Fruit fly (Drosophila melanogaster): ENCODE data around the gene CG9967.
A peak's percentile ranks its signal among the peaks of the same experiment; 100 is the strongest.

Gene CG9967

DNA sequence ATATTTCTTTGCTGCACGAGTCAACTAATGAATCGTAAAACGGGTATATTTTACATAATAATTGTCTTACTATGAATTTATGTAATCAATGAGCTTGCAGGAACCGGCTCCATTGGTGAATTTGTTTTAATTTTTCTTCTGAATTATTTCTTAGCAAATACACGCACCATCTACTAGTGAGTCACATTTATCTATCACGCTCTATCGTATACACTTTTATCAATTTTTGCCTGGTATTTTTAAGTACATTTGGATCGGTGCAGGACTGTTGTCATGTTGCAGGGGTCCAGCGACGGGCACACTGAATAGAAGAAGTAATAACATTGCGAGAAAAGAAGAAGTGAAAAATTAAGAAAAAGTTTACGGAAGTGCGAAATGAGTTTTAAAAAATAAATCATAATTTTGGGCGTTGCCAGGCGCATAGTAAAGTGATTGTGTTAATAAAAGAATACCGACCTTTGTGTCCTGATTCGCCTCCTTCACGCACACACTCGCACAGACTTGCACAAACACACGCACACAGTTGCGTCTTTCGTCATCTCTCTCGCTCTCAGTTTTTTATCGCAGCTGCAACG lies 8.0 kb upstream of the CG9967 start, which contains the start of the genes Rab5 and Axud1 (continued):
- TF ChIP-seq CG14050 (GFP tag; IDR thresholded peaks at IDR 0.05) (no peak), CG1602 (GFP tag; optimal IDR thresholded peaks at IDR 0.05) (no peak), CG18599 (GFP tag; optimal IDR thresholded peaks at IDR 0.05) (no peak), CG4424 (GFP tag; optimal IDR thresholded peaks at IDR 0.05) (no peak), NC2α (GFP tag; optimal IDR thresholded peaks at IDR 0.05) (no peak), CG8388 (GFP tag; optimal IDR thresholded peaks at IDR 0.05) (no peak), pfk (GFP tag; optimal IDR thresholded peaks at IDR 0.05) (no peak), so (GFP tag; IDR thresholded peaks at IDR 0.05) (no peak; the same call in 2 of the 3 replicates), CG12236 (GFP tag; optimal IDR thresholded peaks at IDR 0.05) (no peak), dan (GFP tag; IDR thresholded peaks at IDR 0.05) (no peak), CG12219 (GFP tag; optimal IDR thresholded peaks at IDR 0.05) (no peak), gsb-n (tag; optimal IDR thresholded peaks at IDR 0.05) (no peak), CG2120 (GFP tag; optimal IDR thresholded peaks at IDR 0.05) (no peak), CG17186 (GFP tag; optimal IDR thresholded peaks at IDR 0.05) (peak; percentile 27), CG7745 (tag; optimal IDR thresholded peaks at IDR 0.05) (no peak), CG3407 (GFP tag; optimal IDR thresholded peaks at IDR 0.05) (no peak), cg (GFP tag; optimal IDR thresholded peaks at IDR 0.05) (peak; percentile 90), pan (optimal IDR thresholded peaks at IDR 0.05) (no peak), pan (GFP tag; optimal IDR thresholded peaks at IDR 0.05 in 1 of 2, IDR thresholded peaks at IDR 0.05 in 1 of 2) (peak in 1 of 2 experiments; percentile 36), crc (GFP tag; optimal IDR thresholded peaks at IDR 0.05) (no peak), gcm2 (GFP tag; optimal IDR thresholded peaks at IDR 0.05) (no peak), Pdp1 (GFP tag; optimal IDR thresholded peaks at IDR 0.05) (peak in 1 of 2 experiments; percentile 85), CG6254 (GFP tag; optimal IDR thresholded peaks at IDR 0.05) (no peak), CG3838 (GFP tag; optimal IDR thresholded peaks at IDR 0.05) (no peak), CG12299 (tag; optimal IDR thresholded peaks at IDR 0.05) (no peak), ssp (GFP tag; IDR thresholded peaks at IDR 0.05) (peak; percentile 37; the same call in 1 of the 2 replicates), emc (GFP tag; optimal IDR thresholded peaks at IDR 0.05) (no peak), trh (GFP tag; optimal IDR thresholded peaks at IDR 0.05) (no peak), Asciz (GFP tag; optimal IDR thresholded peaks at IDR 0.05) (no peak), CG9609 (GFP tag; optimal IDR thresholded peaks at IDR 0.05) (no peak), ewg (GFP tag; optimal IDR thresholded peaks at IDR 0.05) (no peak), CG10543 (GFP tag; optimal IDR thresholded peaks at IDR 0.05) (no peak), usp (GFP tag; optimal IDR thresholded peaks at IDR 0.05) (no peak), Gug (GFP tag; IDR thresholded peaks at IDR 0.05) (no peak), Hmr (GFP tag; optimal IDR thresholded peaks at IDR 0.05) (peak; percentile 53), CG3726 (GFP tag; IDR thresholded peaks at IDR 0.05) (no peak), E2f1 (GFP tag; IDR thresholded peaks at IDR 0.05) (peak; percentile 21; the same call in 1 of the 2 replicates), HmgZ (tag; optimal IDR thresholded peaks at IDR 0.05) (no peak), Sin3A (optimal IDR thresholded peaks at IDR 0.05) (peak; percentile 89), Doc3 (GFP tag; IDR thresholded peaks at IDR 0.05; ENCODE audit: partially characterized antibody) (no peak), CG6175 (GFP tag; IDR thresholded peaks at IDR 0.05) (no peak), Nf-YC (tag; optimal IDR thresholded peaks at IDR 0.05) (peak; percentile 38), dm (GFP tag; optimal IDR thresholded peaks at IDR 0.05) (peak; percentile 42), crp (GFP tag; optimal IDR thresholded peaks at IDR 0.05) (no peak), stwl (tag; optimal IDR thresholded peaks at IDR 0.05) (peak; percentile 17), HmgD (GFP tag; optimal IDR thresholded peaks at IDR 0.05) (peak; percentile 29), Med (GFP tag) (peak; percentile 64), Mrtf (GFP tag; IDR thresholded peaks at IDR 0.05) (no peak), CG33557 (GFP tag; optimal IDR thresholded peaks at IDR 0.05) (no peak), CG12155 (GFP tag; optimal IDR thresholded peaks at IDR 0.05) (no peak), D19A (tag; optimal IDR thresholded peaks at IDR 0.05) (no peak)
